Worm (Caenorhabditis elegans): ENCODE measurements around the gene fbxb-25.
"Not testable (repeated sequence)": the region's sequence is repeated elsewhere in the genome, so short reads cannot be mapped to it uniquely, and the experiment has no call there.

Gene fbxb-25

ce11 chrII:1683742-1684141, at the start of gene fbxb-25:
Gene fbxb-25 (plus strand): TSS chrII:1684042.
- TF ChIP-seq nhr-76 (tag; optimal IDR thresholded peaks at IDR 0.05), result no peak
- no peak for TF ChIP-seq ceh-83 (GFP tag; optimal IDR thresholded peaks at IDR 0.05)
- TF ChIP-seq tbx-8 (GFP tag; optimal IDR thresholded peaks at IDR 0.05), result no peak
- TF ChIP-seq pha-4 (tag; optimal IDR thresholded peaks at IDR 0.05), result no peak
- TF ChIP-seq mep-1 (tag; optimal IDR thresholded peaks at IDR 0.05), result no peak
- TF ChIP-seq lin-32 (GFP tag; optimal IDR thresholded peaks at IDR 0.05), result no peak
- no peak for TF ChIP-seq zip-8 (tag; optimal IDR thresholded peaks at IDR 0.05)
- no peak for TF ChIP-seq flh-1 (GFP tag; optimal IDR thresholded peaks at IDR 0.05)
- TF ChIP-seq elt-1 (tag; optimal IDR thresholded peaks at IDR 0.05; ENCODE audit: borderline replicate concordance, insufficient read depth), result no peak
- no peak for TF ChIP-seq nhr-237 (tag; optimal IDR thresholded peaks at IDR 0.05)
- TF ChIP-seq sptf-1 (tag; optimal IDR thresholded peaks at IDR 0.05), result no peak
- no peak for TF ChIP-seq M03D4.4 (tag; optimal IDR thresholded peaks at IDR 0.05)
- TF ChIP-seq nhr-28 (tag; optimal IDR thresholded peaks at IDR 0.05), result no peak
- no peak for TF ChIP-seq lin-13 (tag; optimal IDR thresholded peaks at IDR 0.05)
- TF ChIP-seq snpc-4 (tag; optimal IDR thresholded peaks at IDR 0.05), result no peak
- no peak for TF ChIP-seq elt-3 (tag; optimal IDR thresholded peaks at IDR 0.05)

- TF ChIP-seq snpc-4 (tag; optimal IDR thresholded peaks at IDR 0.05) (no peak), lsy-2 (tag; optimal IDR thresholded peaks at IDR 0.05) (no peak), mab-5 (tag; optimal IDR thresholded peaks at IDR 0.05) (no peak), nhr-76 (tag; optimal IDR thresholded peaks at IDR 0.05) (no peak), cnd-1 (tag; optimal IDR thresholded peaks at IDR 0.05) (no peak), drap-1 (GFP tag; optimal IDR thresholded peaks at IDR 0.05) (no peak), lin-13 (tag; optimal IDR thresholded peaks at IDR 0.05) (no peak), flh-1 (GFP tag; optimal IDR thresholded peaks at IDR 0.05) (no peak), unc-39 (tag; optimal IDR thresholded peaks at IDR 0.05) (no peak), ceh-39 (tag; optimal IDR thresholded peaks at IDR 0.05) (no peak), unc-120 (tag; optimal IDR thresholded peaks at IDR 0.05; ENCODE audit: poor library complexity, severe bottlenecking) (no peak), sptf-1 (tag; optimal IDR thresholded peaks at IDR 0.05) (no peak), ceh-83 (GFP tag; optimal IDR thresholded peaks at IDR 0.05) (no peak), elt-3 (tag; optimal IDR thresholded peaks at IDR 0.05) (no peak), bed-3 (GFP tag; optimal IDR thresholded peaks at IDR 0.05) (no peak)
Measured at ce11 chrII:1635969-1636368, 47.9 kb upstream of the fbxb-25 start.

- not testable (repeated sequence) for TF ChIP-seq nhr-2 (tag; optimal IDR thresholded peaks at IDR 0.05); blmp-1 (tag; optimal IDR thresholded peaks at IDR 0.05); bed-3 (GFP tag; optimal IDR thresholded peaks at IDR 0.05)
Measured at ce11 chrII:1636392-1636791, 47.5 kb upstream of the fbxb-25 start, which contains the start of gene srg-20. Gene srg-20 (plus strand): TSS chrII:1636692.

- TF ChIP-seq hlh-1 (tag; optimal IDR thresholded peaks at IDR 0.05) (no peak), ztf-11 (tag; optimal IDR thresholded peaks at IDR 0.05) (no peak), unc-62 (GFP tag; optimal IDR thresholded peaks at IDR 0.05) (no peak), elt-1 (tag; optimal IDR thresholded peaks at IDR 0.05; ENCODE audit: borderline replicate concordance, insufficient read depth) (no peak), bed-3 (GFP tag; optimal IDR thresholded peaks at IDR 0.05) (no peak), sptf-1 (tag; optimal IDR thresholded peaks at IDR 0.05) (no peak), nhr-237 (tag; optimal IDR thresholded peaks at IDR 0.05) (no peak), nhr-76 (tag; optimal IDR thresholded peaks at IDR 0.05) (no peak), lin-13 (tag; optimal IDR thresholded peaks at IDR 0.05) (no peak), unc-39 (tag; optimal IDR thresholded peaks at IDR 0.05) (no peak), nhr-2 (tag; optimal IDR thresholded peaks at IDR 0.05) (no peak), tbx-8 (GFP tag; optimal IDR thresholded peaks at IDR 0.05) (no peak), mab-5 (tag; optimal IDR thresholded peaks at IDR 0.05) (no peak), M03D4.4 (tag; optimal IDR thresholded peaks at IDR 0.05) (no peak), blmp-1 (tag; optimal IDR thresholded peaks at IDR 0.05) (no peak), drap-1 (GFP tag; optimal IDR thresholded peaks at IDR 0.05) (no peak), lin-32 (GFP tag; optimal IDR thresholded peaks at IDR 0.05) (no peak), elt-3 (tag; optimal IDR thresholded peaks at IDR 0.05) (no peak), nhr-12 (tag; optimal IDR thresholded peaks at IDR 0.05) (no peak), ceh-83 (GFP tag; optimal IDR thresholded peaks at IDR 0.05) (no peak)
Measured at ce11 chrII:1640496-1640895, 43.3 kb upstream of the fbxb-25 start, which contains the start of gene srh-72. Gene srh-72 (minus strand): TSS chrII:1640596.

- TF ChIP-seq nhr-237 (tag; optimal IDR thresholded peaks at IDR 0.05) (no peak), mep-1 (tag; optimal IDR thresholded peaks at IDR 0.05) (no peak), unc-39 (tag; optimal IDR thresholded peaks at IDR 0.05) (no peak), lin-13 (tag; optimal IDR thresholded peaks at IDR 0.05) (no peak), nhr-2 (tag; optimal IDR thresholded peaks at IDR 0.05) (no peak), M03D4.4 (tag; optimal IDR thresholded peaks at IDR 0.05) (no peak), sem-2 (GFP tag; optimal IDR thresholded peaks at IDR 0.05) (no peak), blmp-1 (tag; optimal IDR thresholded peaks at IDR 0.05) (no peak), flh-1 (GFP tag; optimal IDR thresholded peaks at IDR 0.05) (no peak), lin-32 (GFP tag; optimal IDR thresholded peaks at IDR 0.05) (no peak)
Measured at ce11 chrII:1644777-1645348, 39.0 kb upstream of the fbxb-25 start, which contains the start of gene ZC204.6. Gene ZC204.6 (minus strand): TSS chrII:1644827.
